Worm (Caenorhabditis elegans) whole organism, L2 larva: ENCODE data around the gene col-93.

Experiments
- blmp-1 ChIP-seq: sonication (generic microtip); optimal IDR thresholded peaks from 2 replicates; lab custom pipeline; 2017; ENCODE audit warnings: missing genetic modification characterization, mild to moderate bottlenecking, missing compliant biosample characterization, antibody characterized with exemption, moderate library complexity; ENCODE audit not compliant: insufficient read depth
- lin-39 ChIP-seq: fragments of 150-350 bp; optimal IDR thresholded peaks from 2 replicates; lab custom pipeline; 2014; ENCODE audit warnings: missing biosample characterization, missing genetic modification reagents, missing genetic modification characterization
- unc-62 ChIP-seq: fragments of 150-350 bp; optimal IDR thresholded peaks from 2 replicates; lab custom pipeline; 2014; ENCODE audit warnings: missing biosample characterization, missing genetic modification reagents, missing genetic modification characterization

- TF ChIP-seq unc-62 (GFP tag; lab: Kevin White, UChicago) (no peak), lin-39 (tag; lab: Kevin White, UChicago) (no peak), blmp-1 (peak; percentile 56)
These were observed 22.3 kb upstream of the col-93 start, which contains the start of the genes fipr-17 and Y48A6B.3 for ce11 chrIII:11007552-11008272.
